Worm (Caenorhabditis elegans): ENCODE data around the gene F02D8.1.

The F02D8.1 gene

DNA sequence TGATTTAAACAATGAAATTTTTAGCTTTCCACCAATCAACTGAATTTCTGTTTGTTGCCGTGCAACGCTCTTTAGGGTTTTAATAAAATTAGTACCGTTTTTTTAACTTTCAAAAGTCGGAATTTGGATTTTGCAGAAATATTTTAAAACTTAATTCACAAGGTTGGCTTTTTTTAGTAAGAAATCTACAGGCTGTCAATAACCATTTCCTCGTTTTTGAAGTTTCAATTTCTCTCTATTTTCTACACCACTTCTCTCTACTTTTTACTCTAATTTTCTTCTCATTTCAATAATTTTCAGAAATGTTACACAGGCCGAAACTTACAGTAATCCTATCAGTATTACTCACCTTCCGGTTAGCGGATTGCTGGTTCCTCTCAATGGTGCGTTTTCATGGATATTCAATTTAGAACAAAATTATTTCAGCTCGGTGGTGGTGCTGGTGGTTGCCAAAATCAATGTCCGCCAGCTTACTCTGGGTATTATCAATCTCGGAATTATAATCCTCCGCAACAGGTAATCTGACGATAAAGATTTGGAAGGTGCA lies at the start of gene F02D8.1, which contains the start of gene grd-12:
Gene F02D8.1, minus strand, starts transcription at position 497 of the 547 bp plus-strand sequence.
Gene grd-12, plus strand, starts transcription at position 301 of the 547 bp plus-strand sequence.
- TF ChIP-seq elt-3 (tag; optimal IDR thresholded peaks at IDR 0.05): no peak
- no peak for TF ChIP-seq mdl-1 (tag; optimal IDR thresholded peaks at IDR 0.05)
- TF ChIP-seq sma-9 (GFP tag; optimal IDR thresholded peaks at IDR 0.05): no peak
- no peak for TF ChIP-seq sma-9 (tag; optimal IDR thresholded peaks at IDR 0.05)
- TF ChIP-seq ama-1 (optimal IDR thresholded peaks at IDR 0.05): no peak
- no peak for TF ChIP-seq nhr-25 (tag; optimal IDR thresholded peaks at IDR 0.05)
- TF ChIP-seq nhr-129 (tag; optimal IDR thresholded peaks at IDR 0.05): no peak
- no peak for TF ChIP-seq zag-1 (tag; optimal IDR thresholded peaks at IDR 0.05)
- no peak for TF ChIP-seq ceh-82 (tag; optimal IDR thresholded peaks at IDR 0.05)
- TF ChIP-seq C34F6.9 (tag; optimal IDR thresholded peaks at IDR 0.05): no peak
- TF ChIP-seq skn-1 (tag; optimal IDR thresholded peaks at IDR 0.05): no peak
- TF ChIP-seq lin-39 (tag; optimal IDR thresholded peaks at IDR 0.05): no peak
- no peak for TF ChIP-seq mbf-1 (tag; optimal IDR thresholded peaks at IDR 0.05)
- TF ChIP-seq lin-11 (tag; optimal IDR thresholded peaks at IDR 0.05): no peak
- no peak for TF ChIP-seq nhr-237 (tag; optimal IDR thresholded peaks at IDR 0.05)
- TF ChIP-seq nhr-6 (tag; optimal IDR thresholded peaks at IDR 0.05): no peak
- TF ChIP-seq crh-2 (tag; optimal IDR thresholded peaks at IDR 0.05): no peak
- TF ChIP-seq peb-1 (tag; optimal IDR thresholded peaks at IDR 0.05): no peak

DNA sequence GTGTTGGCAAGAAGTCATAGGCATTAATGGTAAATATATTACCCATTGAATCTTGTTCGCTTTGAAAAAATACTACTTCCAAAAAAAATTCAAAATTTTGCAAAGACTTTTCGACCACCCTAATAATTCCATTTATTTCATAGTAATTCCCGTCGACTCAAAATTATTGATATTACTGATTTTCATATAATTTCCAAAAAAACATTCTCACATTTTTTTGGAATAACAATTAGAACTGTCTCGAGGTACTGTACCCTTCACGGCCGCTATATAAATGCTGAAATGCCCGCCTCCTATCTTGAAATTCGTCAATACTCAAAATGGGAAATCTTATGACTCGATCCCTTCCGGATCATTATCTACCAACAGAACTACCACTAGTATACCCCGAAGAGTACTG lies 45.0 kb upstream of the F02D8.1 start, which contains the start of gene F14H8.4:
Gene F14H8.4, plus strand, starts transcription at position 301 of the 400 bp plus-strand sequence.
- TF ChIP-seq aly-2 (tag; optimal IDR thresholded peaks at IDR 0.05) (no peak), lin-13 (GFP tag; optimal IDR thresholded peaks at IDR 0.05) (no peak), ama-1 (optimal IDR thresholded peaks at IDR 0.05) (no peak), nhr-10 (tag; optimal IDR thresholded peaks at IDR 0.05) (no peak), gmeb-1 (tag; optimal IDR thresholded peaks at IDR 0.05) (no peak), nhr-12 (tag; optimal IDR thresholded peaks at IDR 0.05) (no peak), nhr-21 (tag; optimal IDR thresholded peaks at IDR 0.05) (no peak), nhr-6 (tag; optimal IDR thresholded peaks at IDR 0.05) (no peak), unc-62 (GFP tag; optimal IDR thresholded peaks at IDR 0.05) (no peak), unc-55 (GFP tag; optimal IDR thresholded peaks at IDR 0.05) (no peak), dmd-4 (tag; optimal IDR thresholded peaks at IDR 0.05) (no peak), blmp-1 (tag; optimal IDR thresholded peaks at IDR 0.05; ENCODE audit: insufficient read depth) (no peak), Y55F3AM.14 (GFP tag; optimal IDR thresholded peaks at IDR 0.05) (no peak), crh-2 (tag; optimal IDR thresholded peaks at IDR 0.05) (no peak), alr-1 (tag; optimal IDR thresholded peaks at IDR 0.05) (no peak), sem-4 (tag; optimal IDR thresholded peaks at IDR 0.05) (no peak)

DNA sequence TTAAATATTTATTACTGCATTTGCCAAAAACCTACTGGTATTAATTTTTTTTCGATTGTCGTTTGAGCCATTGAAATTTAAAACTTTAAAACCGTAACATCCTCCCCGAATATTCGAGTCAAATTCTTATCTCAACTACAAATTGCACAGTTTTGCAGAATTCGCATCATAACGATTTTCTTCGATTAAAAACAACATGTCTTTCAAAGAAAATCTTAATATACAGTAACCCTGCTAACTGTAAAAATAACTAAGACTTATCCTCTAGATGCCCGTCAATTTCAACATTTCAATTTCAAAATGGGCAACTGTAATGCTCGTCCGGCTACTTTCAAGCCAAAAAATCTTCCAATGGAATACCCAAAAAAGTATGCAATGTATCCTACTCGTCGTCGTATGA lies 42.2 kb upstream of the F02D8.1 start, which contains the start of gene F14H8.5:
Gene F14H8.5, plus strand, starts transcription at position 301 of the 400 bp plus-strand sequence.
- TF ChIP-seq nhr-6 (tag; optimal IDR thresholded peaks at IDR 0.05) (no peak), egl-27 (tag; optimal IDR thresholded peaks at IDR 0.05) (no peak), elt-1 (tag; optimal IDR thresholded peaks at IDR 0.05) (no peak), fos-1 (tag; optimal IDR thresholded peaks at IDR 0.05) (no peak), alr-1 (tag; optimal IDR thresholded peaks at IDR 0.05) (no peak), sma-9 (GFP tag; optimal IDR thresholded peaks at IDR 0.05) (no peak), sma-9 (tag; optimal IDR thresholded peaks at IDR 0.05) (no peak), mab-5 (tag; optimal IDR thresholded peaks at IDR 0.05) (no peak), elt-3 (tag; optimal IDR thresholded peaks at IDR 0.05) (no peak), unc-62 (GFP tag; optimal IDR thresholded peaks at IDR 0.05) (no peak), ztf-11 (tag; optimal IDR thresholded peaks at IDR 0.05) (no peak), sma-3 (GFP tag; optimal IDR thresholded peaks at IDR 0.05) (no peak), unc-55 (GFP tag; optimal IDR thresholded peaks at IDR 0.05) (no peak), mbf-1 (tag; optimal IDR thresholded peaks at IDR 0.05) (no peak), aly-2 (tag; optimal IDR thresholded peaks at IDR 0.05) (no peak), skn-1 (tag; optimal IDR thresholded peaks at IDR 0.05) (no peak), blmp-1 (tag; optimal IDR thresholded peaks at IDR 0.05; ENCODE audit: insufficient read depth) (no peak), dmd-4 (tag; optimal IDR thresholded peaks at IDR 0.05) (no peak), ztf-1 (GFP tag; conservative IDR thresholded peaks at IDR 0.05) (no peak), peb-1 (tag; optimal IDR thresholded peaks at IDR 0.05) (no peak)

DNA sequence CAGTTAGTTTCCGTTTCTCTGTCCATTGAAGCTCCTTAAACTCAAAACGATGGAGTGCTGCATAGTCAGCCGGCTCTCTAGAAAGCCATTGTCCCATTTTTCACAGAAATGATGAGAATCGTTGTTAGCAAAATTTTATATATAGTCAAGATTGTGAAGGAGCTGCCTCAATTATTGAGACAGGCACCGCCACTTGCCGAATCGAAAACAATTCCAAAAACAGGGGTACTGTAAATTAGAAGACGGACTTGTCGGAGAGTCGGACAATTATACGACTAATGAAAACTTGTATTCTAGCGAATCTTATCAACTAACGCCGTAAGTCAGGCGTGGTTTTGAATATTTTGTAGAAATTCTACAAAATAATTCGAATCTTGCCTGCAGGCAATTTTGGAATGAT lies 41.7 kb upstream of the F02D8.1 start, which contains the start of gene F14H8.2:
Gene F14H8.2, minus strand, starts transcription at position 101 of the 400 bp plus-strand sequence.
- TF ChIP-seq elt-3 (tag; optimal IDR thresholded peaks at IDR 0.05): no peak
- TF ChIP-seq lsy-2 (tag; optimal IDR thresholded peaks at IDR 0.05): no peak
- no peak for TF ChIP-seq nhr-11 (tag; optimal IDR thresholded peaks at IDR 0.05)
- no peak for TF ChIP-seq Y55F3AM.14 (GFP tag; optimal IDR thresholded peaks at IDR 0.05)
- TF ChIP-seq sma-3 (GFP tag; optimal IDR thresholded peaks at IDR 0.05): no peak

Measured in whole organism, L2 larva.